Worm (Caenorhabditis elegans): Measurements from ENCODE around the gene sri-24.
"Not testable (repeated sequence)": the region's sequence is repeated elsewhere in the genome, so short reads cannot be mapped to it uniquely, and the experiment has no call there.

The sri-24 gene

DNA sequence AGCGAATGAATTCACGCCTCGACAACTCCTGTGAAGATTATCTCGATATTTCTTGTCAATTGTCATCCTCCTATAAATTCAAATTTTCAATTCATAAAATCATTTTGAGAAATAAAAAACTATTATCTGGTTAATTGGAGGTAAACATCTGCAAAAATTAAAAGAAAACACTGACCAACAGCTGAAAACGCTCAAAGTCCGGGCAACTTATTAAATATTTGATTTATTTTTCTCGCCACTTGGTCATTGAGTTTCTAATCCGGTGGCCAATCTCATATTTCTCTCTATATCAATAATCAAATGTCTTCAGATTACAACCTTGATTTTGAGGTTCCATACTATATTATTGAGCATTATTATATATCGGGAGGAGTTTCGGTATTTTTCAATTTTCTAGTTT lies at the start of gene sri-24:
Gene sri-24, plus strand, starts transcription at position 301 of the 400 bp plus-strand sequence.
- TF ChIP-seq W03F9.2, him-1, dao-5 (tag; optimal IDR thresholded peaks at IDR 0.05): not testable (repeated sequence)

DNA sequence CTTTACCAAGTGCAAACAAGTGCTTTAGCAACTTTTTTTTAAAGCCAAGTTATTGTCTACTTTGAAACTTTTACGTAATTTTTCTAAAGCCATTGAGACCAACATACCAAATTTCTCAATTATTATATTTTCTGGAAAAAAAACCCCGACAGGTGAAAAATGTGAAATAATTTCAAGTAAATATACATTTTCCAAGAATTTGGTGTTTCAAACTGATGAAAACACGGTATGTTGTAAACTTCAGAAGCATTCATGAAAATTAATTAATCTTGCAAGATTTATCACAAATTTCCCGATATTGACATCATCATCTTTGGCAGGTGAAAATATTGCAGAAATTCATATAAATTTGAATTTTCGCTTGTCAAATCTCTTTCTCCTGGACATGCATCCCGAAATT lies 49.3 kb upstream of the sri-24 start, which contains the start of gene srz-11:
Gene srz-11, plus strand, starts transcription at position 386 of the 400 bp plus-strand sequence.
- TF ChIP-seq W03F9.2 (tag; optimal IDR thresholded peaks at IDR 0.05), result no peak
- no peak for TF ChIP-seq dao-5 (tag; optimal IDR thresholded peaks at IDR 0.05)
- TF ChIP-seq him-1 (tag; optimal IDR thresholded peaks at IDR 0.05), result no peak

DNA sequence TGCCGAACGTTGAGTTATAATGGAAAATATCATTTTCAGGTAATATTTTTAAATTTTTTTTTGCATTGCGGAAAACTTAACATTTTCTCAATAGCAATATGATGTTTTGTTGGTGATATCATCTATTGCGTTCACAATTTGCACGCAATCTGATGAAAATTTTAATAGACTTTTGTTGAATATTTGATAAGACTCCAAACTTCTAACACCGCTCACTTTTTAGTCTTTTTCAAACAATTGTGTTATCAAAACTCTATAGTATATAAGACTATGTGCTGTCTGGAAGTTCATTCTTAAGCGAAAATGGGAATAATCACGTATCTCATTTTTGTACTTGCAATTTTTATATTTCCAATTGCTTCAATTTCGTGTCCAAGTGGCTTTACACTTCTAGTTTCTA lies 36.5 kb upstream of the sri-24 start, which contains the start of gene clec-47:
Gene clec-47, plus strand, starts transcription at position 301 of the 400 bp plus-strand sequence.
- TF ChIP-seq dao-5 (tag; optimal IDR thresholded peaks at IDR 0.05), result no peak
- no peak for TF ChIP-seq W03F9.2 (tag; optimal IDR thresholded peaks at IDR 0.05)
- TF ChIP-seq him-1 (tag; optimal IDR thresholded peaks at IDR 0.05), result no peak

DNA sequence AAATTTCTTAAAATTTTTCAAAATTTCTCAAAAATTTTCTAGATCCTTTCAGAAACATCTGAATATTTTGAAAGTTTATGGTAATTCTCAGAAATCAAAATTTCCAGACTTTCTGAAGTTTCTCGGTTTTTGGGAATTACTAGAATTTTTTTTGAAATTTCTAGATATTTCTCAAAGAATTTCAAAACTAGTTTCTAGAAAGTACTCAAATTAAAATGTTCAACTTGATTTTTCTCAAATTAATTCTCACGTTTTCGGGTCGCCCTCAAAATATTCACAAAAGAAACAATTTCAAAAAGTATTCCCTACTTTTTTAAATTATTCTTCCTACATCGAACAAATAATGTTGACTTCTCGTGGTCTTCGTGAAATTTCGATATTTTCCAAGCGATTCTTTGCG lies 32.2 kb upstream of the sri-24 start, which contains the start of gene T09F5.10:
Gene T09F5.10, plus strand, starts transcription at position 301 of the 400 bp plus-strand sequence.
- no peak for TF ChIP-seq dao-5 (tag; optimal IDR thresholded peaks at IDR 0.05)
- TF ChIP-seq him-1 (tag; optimal IDR thresholded peaks at IDR 0.05), result no peak
- TF ChIP-seq W03F9.2 (tag; optimal IDR thresholded peaks at IDR 0.05), result no peak

DNA sequence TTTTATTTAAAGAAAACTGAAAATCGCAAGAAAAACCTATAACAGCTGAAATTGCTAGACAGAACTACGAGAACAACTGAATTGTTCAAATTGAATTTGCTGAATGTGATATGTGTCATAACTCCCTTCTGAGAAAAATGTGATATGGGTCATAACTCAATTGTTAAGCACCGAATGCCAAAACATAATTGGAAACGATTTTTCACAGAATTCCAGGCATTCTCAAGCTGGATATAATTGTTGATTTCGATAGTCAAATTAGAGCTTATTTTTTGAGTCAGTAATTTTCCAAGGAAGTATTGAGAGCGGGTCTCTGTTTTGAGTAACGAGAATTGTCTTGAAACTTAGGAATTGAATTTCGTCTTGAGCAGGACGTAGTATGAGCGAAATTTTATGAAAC lies 30.1 kb upstream of the sri-24 start:
- TF ChIP-seq W03F9.2 (tag; optimal IDR thresholded peaks at IDR 0.05), result no peak
- no peak for TF ChIP-seq dao-5 (tag; optimal IDR thresholded peaks at IDR 0.05)
- TF ChIP-seq him-1 (tag; optimal IDR thresholded peaks at IDR 0.05), result no peak

DNA sequence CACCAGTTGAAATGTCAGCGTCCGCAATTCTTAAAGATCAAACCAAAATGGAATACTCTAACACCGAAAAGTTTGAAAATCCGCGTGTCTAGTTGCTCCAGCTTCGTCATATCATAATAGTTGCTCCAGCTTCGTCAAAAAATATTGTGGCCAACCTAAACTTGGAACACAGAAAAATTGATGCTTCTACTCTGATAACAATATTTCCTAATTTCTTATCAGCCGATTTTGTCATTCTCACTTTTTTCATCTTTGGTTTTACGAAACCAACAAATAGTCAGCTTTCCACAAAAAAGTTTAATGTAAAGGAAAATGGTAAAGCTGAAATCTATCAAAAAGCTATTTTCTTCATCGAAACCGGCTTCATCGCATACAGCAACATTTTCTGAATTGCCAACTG lies 29.6 kb upstream of the sri-24 start, which contains the start of gene fbxa-84:
Gene fbxa-84, plus strand, starts transcription at position 34 of the 400 bp plus-strand sequence.
- TF ChIP-seq W03F9.2 (tag; optimal IDR thresholded peaks at IDR 0.05) (no peak), dao-5 (tag; optimal IDR thresholded peaks at IDR 0.05) (no peak), him-1 (tag; optimal IDR thresholded peaks at IDR 0.05) (no peak)

DNA sequence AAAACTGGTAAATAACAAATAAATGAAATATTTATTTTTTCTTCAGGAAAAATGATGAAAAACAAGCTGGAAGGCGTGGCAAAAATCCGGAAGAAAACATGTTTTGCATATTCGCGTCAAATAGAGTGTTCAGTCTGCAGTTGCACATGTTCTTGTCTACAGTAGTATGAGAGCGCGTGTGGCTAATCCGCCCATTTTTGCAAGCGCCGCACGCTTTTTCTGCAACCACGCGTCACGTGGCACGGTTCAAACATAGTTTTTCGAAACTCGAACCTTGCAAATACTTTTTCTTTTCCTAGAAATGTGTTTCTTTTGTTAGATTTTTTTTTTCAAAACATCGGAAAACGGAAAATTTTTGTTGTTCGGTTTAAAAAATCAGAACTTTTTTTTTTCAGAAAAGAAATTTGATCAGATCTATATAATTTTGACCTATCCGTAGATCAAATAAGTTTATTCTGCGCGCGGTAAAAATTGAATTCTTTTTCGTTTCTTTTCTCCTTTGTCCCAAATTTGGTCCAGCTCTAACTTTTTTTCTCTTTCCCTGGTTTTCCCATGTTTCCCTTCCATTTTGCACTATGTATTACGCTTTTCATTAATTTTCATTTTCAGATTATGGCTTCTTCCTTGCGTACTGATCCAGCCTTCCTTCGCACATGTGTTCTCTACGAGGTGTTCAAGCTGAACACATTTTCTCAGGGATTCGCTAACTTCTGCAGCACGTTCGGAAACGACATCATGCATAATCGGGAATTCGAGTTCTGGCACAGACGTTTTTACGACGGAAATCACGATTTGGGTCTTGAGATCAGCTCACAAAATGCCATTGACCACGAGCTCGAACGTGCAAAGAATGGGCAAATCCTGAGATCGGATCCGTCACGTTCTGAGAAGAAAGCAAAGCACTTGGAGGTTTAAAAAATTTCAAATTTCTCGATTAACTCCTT lies 27.6 kb upstream of the sri-24 start, which contains the start of gene Y75B12B.1:
Gene Y75B12B.1, plus strand, starts transcription at position 603 of the 944 bp plus-strand sequence.
- TF ChIP-seq him-1 (tag; optimal IDR thresholded peaks at IDR 0.05) (no peak), W03F9.2 (tag; optimal IDR thresholded peaks at IDR 0.05) (peak; percentile 52)

DNA sequence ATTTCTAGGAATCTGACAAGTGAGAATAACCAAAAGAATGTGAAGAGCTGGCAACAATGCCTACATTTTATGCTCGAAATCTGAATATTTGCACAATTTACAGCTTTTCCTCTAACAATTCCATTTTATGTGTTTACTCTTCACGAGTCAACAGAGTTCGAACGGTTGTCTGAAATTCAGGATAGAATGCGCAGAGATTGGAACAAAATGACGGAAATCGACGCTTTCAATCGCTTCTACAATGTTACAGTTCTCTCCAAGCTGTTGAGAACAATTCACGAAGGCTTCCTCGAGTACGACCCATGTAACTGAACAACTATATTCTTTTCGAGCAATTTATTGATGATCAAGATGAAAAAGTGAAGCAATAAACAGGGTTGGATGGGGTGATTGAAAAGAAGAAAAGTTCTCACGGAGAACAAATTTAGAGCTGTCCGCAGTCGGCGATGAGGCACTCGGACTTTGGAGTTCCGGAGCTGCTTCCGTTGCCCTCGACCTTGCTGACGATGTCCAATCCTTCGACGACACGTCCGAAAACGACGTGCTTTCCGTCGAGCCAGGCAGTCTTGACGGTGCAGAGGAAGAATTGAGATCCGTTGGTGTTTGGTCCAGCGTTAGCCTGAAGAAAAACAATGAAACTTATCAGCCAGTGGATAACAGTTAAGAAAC lies 25.6 kb upstream of the sri-24 start, which contains the start of gene Y75B12B.3:
Gene Y75B12B.3, minus strand, starts transcription at position 21 of the 669 bp plus-strand sequence.
- no peak for TF ChIP-seq dao-5 (tag; optimal IDR thresholded peaks at IDR 0.05)

DNA sequence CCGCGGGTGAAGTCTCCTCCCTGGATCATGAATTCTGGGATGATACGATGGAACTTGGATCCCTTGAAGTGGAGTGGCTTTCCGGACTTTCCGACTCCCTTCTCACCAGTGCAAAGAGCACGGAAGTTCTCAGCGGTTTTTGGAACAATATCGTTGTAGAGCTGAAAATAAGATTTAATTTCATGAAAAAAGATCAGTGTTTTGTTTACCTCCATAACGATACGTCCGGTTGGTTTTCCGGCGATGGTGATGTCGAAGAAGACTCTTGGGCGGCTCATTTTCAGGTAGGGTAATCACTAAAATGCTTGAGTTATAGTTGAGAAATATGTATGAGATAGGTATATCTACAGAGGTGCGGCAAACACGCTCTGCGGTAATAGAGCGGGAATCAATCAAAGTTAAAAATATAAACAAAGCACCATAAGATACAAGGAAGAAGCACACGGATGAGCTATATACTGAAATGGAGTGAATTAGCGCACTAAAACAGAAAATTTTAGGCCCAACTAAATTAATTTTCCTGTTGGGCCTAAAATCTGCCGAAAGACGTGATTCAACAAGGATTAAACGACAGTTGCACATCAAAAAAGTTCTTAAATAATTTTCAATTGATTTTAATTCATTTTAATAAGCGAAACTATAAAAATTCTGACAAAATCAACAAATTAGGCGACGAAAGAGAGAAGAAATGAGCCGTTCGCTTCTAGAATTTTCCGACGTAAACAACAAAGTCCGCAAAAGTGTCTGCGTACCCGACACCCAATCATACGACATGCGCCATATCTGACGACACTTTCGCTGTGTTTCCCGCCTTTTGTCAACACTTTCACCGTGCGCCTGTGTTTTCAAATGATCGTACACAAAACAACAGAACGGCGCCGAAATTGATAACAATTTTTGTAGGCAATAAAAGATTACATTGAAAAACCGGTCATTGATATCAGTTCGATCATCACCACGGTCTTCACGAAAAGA lies 24.6 kb upstream of the sri-24 start, which contains the start of the genes cyn-7 and bath-36:
Gene cyn-7, minus strand, starts transcription at position 296 of the 975 bp plus-strand sequence.
Gene bath-36, plus strand, starts transcription at position 806 of the 975 bp plus-strand sequence.
- TF ChIP-seq him-1 (tag; optimal IDR thresholded peaks at IDR 0.05), result no peak
- TF ChIP-seq dao-5 (tag; optimal IDR thresholded peaks at IDR 0.05), result no peak
- peak; percentile 51 for TF ChIP-seq W03F9.2 (tag; optimal IDR thresholded peaks at IDR 0.05)

DNA sequence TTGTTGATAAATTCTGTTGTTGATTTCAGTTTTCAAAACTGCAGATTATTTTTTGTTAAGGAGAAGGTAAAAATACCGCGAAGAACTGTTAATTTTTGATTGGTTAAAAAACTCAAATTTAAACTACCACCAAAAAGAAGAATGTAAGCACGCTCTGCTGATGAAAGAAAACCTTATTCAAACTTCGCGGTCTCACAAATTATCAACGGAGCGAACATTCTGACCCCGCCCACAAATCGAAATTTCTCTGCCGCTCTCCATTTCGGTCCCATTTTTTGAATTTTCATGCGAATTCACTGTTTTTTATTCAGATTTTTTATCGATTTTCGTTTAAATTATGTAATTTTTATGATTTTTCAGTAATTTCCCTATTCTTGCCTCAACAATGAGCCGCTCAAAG lies 22.4 kb upstream of the sri-24 start, which contains the start of gene cyn-3:
Gene cyn-3, plus strand, starts transcription at position 361 of the 400 bp plus-strand sequence.
- no peak for TF ChIP-seq him-1 (tag; optimal IDR thresholded peaks at IDR 0.05)
- TF ChIP-seq W03F9.2 (tag; optimal IDR thresholded peaks at IDR 0.05), result peak; percentile 92

DNA sequence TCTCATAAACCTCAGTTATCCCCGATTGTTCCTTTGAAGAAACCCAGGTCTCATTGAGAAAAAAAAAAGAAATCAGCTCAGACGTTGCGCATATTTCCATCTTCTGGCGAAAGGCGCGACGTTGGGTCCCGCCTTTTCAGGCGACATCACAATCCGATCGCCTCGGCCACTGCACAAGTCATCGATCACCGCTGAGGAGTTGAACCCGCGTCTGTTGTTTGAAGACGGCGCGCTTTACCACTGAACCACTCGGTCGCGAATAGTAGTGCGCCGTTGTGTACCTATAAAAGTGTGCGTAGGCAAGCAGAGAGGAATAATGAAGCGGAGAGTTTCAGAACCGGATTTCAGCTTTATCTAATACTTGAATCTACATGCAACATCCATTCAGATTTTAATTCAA lies 21.1 kb upstream of the sri-24 start, which contains the start of gene Y75B12B.11:
Gene Y75B12B.11, plus strand, starts transcription at position 394 of the 400 bp plus-strand sequence.
- TF ChIP-seq him-1 (tag; optimal IDR thresholded peaks at IDR 0.05), result no peak
- peak; percentile 95 for TF ChIP-seq dao-5 (tag; optimal IDR thresholded peaks at IDR 0.05)
- TF ChIP-seq W03F9.2 (tag; optimal IDR thresholded peaks at IDR 0.05), result peak; percentile 43

DNA sequence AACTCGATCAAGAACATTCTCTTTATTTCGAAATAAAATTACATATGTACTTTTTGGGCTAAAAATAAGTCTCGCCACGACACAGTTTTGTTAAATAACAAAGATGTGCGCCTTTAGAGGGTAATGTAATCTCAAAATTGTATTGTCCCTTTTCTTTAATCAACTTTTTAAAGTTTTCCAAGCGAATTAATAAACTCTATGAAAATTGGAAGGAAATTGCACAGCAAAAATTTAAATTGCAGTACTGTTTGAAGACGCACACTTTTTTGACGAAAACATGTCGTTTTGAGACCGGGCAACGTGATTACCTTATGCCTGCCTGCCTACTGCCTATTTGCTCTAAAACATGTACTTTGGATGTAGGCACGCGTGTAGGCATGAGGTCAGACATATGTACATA lies 20.0 kb upstream of the sri-24 start:
- TF ChIP-seq him-1 (tag; optimal IDR thresholded peaks at IDR 0.05) (no peak), dao-5 (tag; optimal IDR thresholded peaks at IDR 0.05) (no peak), W03F9.2 (tag; optimal IDR thresholded peaks at IDR 0.05) (no peak)
